Worm (Caenorhabditis elegans): ENCODE measurements around the gene Y80D4G.2.

Gene Y80D4G.2

DNA sequence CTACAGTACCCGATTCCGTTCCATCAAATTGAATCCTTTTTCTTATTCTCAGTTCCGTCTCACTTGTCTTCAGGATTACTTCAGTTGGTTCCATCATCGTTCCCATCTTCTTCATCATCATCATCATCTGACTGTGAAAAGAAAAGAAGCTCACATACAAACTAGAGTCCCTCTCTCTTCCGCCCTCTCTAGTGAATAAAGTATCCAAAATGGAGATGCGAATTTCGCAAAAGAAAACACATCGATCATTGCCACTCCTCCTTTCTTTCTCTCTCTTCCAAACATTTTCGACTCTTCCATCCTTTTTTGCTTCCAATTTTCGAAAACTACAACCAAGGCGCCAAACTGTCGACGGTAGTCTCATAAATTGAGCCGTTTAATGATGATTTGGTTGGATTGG lies 41.5 kb downstream of the Y80D4G.2 start:
- TF ChIP-seq Y53F4B.3 (GFP tag; IDR thresholded peaks at IDR 0.05) (no peak), mel-28 (tag; optimal IDR thresholded peaks at IDR 0.05; ENCODE audit: borderline replicate concordance) (no peak), B0019.2 (GFP tag; conservative IDR thresholded peaks at IDR 0.05) (no peak), snpc-1.1 (tag; optimal IDR thresholded peaks at IDR 0.05; ENCODE audit: insufficient read depth) (no peak), let-607 (tag; optimal IDR thresholded peaks at IDR 0.05) (no peak), Y95B8A.8 (GFP tag; IDR thresholded peaks at IDR 0.05) (no peak), F23B12.7 (tag; optimal IDR thresholded peaks at IDR 0.05; ENCODE audit: insufficient read depth) (no peak), ceh-27 (GFP tag; optimal IDR thresholded peaks at IDR 0.05) (no peak), madf-8 (GFP tag; conservative IDR thresholded peaks at IDR 0.05) (no peak), bed-2 (GFP tag; IDR thresholded peaks at IDR 0.05) (no peak), attf-6 (GFP tag; IDR thresholded peaks at IDR 0.05) (no peak), T07F8.4 (tag; optimal IDR thresholded peaks at IDR 0.05) (no peak), nfyb-1 (GFP tag; IDR thresholded peaks at IDR 0.05) (no peak), ccch-3 (GFP tag; optimal IDR thresholded peaks at IDR 0.05) (no peak)

DNA sequence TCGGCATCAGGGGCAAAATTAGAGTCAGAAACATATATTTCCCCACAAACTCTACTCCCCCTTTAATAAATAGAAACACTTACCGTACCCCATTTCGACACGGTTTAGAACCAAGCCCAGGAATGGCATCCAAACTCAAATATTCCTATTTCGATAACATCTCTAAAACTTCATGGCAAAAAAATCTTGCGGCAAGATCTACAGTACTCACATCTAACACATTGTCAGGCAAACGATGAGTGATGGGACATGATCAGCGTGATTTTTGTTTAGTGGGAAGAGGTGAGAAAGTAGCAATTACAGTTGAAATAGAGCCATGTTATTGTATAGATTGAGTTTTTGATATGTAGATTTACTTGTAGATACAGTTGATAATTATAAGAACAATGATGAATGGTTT lies 43.4 kb downstream of the Y80D4G.2 start:
- TF ChIP-seq ekl-4 (GFP tag; IDR thresholded peaks at IDR 0.05) (no peak), repo-1 (tag; optimal IDR thresholded peaks at IDR 0.05) (no peak), unc-62 (GFP tag; optimal IDR thresholded peaks at IDR 0.05) (peak; percentile 18), snpc-4 (GFP tag; optimal IDR thresholded peaks at IDR 0.05) (no peak), snpc-4 (tag; optimal IDR thresholded peaks at IDR 0.05) (no peak)

DNA sequence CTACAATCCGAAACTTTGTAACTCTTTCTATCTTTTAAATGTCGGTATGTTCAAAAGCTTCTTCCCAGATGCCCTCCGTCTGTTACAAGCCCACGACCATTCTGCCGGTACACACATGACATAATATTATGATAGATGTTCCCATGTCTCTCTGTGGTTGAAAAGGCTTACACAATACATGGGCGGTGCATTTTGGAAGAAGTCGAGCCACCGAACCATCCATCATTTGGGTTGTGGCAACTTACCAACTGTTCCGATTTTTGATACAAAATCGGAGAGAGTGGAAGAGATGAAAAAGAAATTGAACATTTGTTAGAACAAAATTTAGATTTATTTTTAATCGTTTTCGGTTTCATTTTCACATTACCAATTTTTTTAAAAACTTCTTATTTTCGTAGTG lies 45.4 kb downstream of the Y80D4G.2 start:
- TF ChIP-seq ekl-4 (GFP tag; IDR thresholded peaks at IDR 0.05): no peak
- peak; percentile 9 for TF ChIP-seq K12H6.12 (tag; optimal IDR thresholded peaks at IDR 0.05)

DNA sequence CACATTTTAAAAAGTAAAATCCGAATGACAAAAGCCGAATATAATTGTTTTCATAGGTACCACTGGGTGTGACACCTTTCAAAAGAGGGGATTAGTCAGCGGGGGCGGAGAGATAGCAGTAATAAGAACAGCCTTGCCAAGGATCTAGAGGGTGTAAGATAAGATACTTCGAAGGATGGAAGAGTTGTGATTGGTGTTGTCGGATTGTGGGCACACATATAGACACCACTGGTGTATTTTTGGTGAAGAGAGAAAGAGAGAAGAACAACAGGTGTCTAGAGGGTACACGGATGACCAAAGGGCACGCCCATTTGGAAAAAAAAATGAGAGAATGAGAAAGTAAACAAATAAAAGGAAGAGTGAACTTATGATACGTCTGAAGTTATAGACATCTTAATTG lies 49.2 kb downstream of the Y80D4G.2 start:
- TF ChIP-seq Y53G8AR.9 (GFP tag; conservative IDR thresholded peaks at IDR 0.05) (no peak), madf-3 (GFP tag; IDR thresholded peaks at IDR 0.05) (no peak), lag-1 (GFP tag; IDR thresholded peaks at IDR 0.05) (no peak), ceh-40 (GFP tag; IDR thresholded peaks at IDR 0.05) (no peak), attf-5 (GFP tag; optimal IDR thresholded peaks at IDR 0.05) (no peak), nfyb-1 (GFP tag; IDR thresholded peaks at IDR 0.05) (no peak)

DNA sequence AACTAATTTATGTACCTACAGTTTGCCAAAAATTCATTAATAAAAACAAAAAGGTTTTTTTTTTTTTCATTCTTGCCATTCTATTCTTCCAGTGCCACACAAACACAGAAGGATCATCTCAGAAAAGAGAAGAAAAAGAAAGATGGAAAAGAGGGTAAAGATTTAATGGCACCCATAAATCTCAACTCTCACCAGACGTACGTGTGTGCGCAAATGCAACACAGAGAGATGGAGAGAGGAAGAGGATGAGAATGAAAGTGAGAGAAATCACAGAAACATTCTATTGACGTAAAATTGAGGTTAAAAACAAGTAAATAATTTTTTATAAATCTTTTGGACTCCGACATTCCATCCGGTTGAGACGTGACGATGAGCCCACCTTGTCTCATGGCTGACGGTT lies 50.2 kb downstream of the Y80D4G.2 start:
- TF ChIP-seq lin-35 (GFP tag; optimal IDR thresholded peaks at IDR 0.05) (no peak), F39B2.1 (GFP tag; IDR thresholded peaks at IDR 0.05) (no peak), K11D2.4 (GFP tag; IDR thresholded peaks at IDR 0.05) (no peak), madf-3 (GFP tag; IDR thresholded peaks at IDR 0.05) (no peak), bed-1 (GFP tag; IDR thresholded peaks at IDR 0.05) (no peak), sea-2 (GFP tag; IDR thresholded peaks at IDR 0.05) (no peak), mes-4 (tag; optimal IDR thresholded peaks at IDR 0.05) (no peak), aptf-2 (GFP tag; conservative IDR thresholded peaks at IDR 0.05) (no peak)
